Worm (Caenorhabditis elegans) whole organism, L4/young adult: ENCODE results near the gene snpc-3.1.
"Not testable (repeated sequence)": the region's sequence is repeated elsewhere in the genome, so short reads cannot be mapped to it uniquely, and the experiment has no call there.

Experiments
- W03F9.2 ChIP-seq: fragments of 150-350 bp; optimal IDR thresholded peaks from 2 replicates; lab custom pipeline; 2014; ENCODE audit warnings: missing biosample characterization, missing genetic modification characterization
- dao-5 ChIP-seq: sonication (generic microtip); optimal IDR thresholded peaks from 2 replicates; lab custom pipeline; 2016; ENCODE audit warnings: missing genotype, missing genetic modification characterization, moderate library complexity, missing compliant biosample characterization
- him-1 ChIP-seq: sonication (generic microtip); optimal IDR thresholded peaks from 2 replicates; lab custom pipeline; 2016; ENCODE audit warnings: missing genotype, missing genetic modification reagents, missing genetic modification characterization, missing compliant biosample characterization

The snpc-3.1 gene

ce11 chrIV:5492196-5492595 lies 6.1 kb upstream of the snpc-3.1 start:
- no peak for TF ChIP-seq him-1 (tag; lab: Kevin White, UChicago)
- no peak for TF ChIP-seq dao-5 (tag; lab: Kevin White, UChicago)
- no peak for TF ChIP-seq W03F9.2 (tag; lab: Kevin White, UChicago)

- not testable (repeated sequence) for TF ChIP-seq W03F9.2, him-1, dao-5 (tag; lab: Kevin White, UChicago)
These were observed 5.0 kb upstream of the snpc-3.1 start, which contains the start of gene B0273.115 for ce11 chrIV:5491054-5491453. B0273.115 (minus strand) TSS chrIV:5491154.

- TF ChIP-seq W03F9.2 (tag; lab: Kevin White, UChicago) = no peak
- TF ChIP-seq him-1 (tag; lab: Kevin White, UChicago) = no peak
- no peak for TF ChIP-seq dao-5 (tag; lab: Kevin White, UChicago)
These were observed 3.3 kb downstream of the snpc-3.1 start, which contains the start of gene T11F8.5 for ce11 chrIV:5482723-5483122. T11F8.5 (plus strand) TSS chrIV:5483023.

ce11 chrIV:5482231-5482630 lies 3.8 kb downstream of the snpc-3.1 start, which contains the start of gene T11F8.12:
T11F8.12 (minus strand) TSS chrIV:5482331.
- no peak for TF ChIP-seq W03F9.2 (tag; lab: Kevin White, UChicago)
- TF ChIP-seq dao-5 (tag; lab: Kevin White, UChicago) = no peak
- TF ChIP-seq him-1 (tag; lab: Kevin White, UChicago) = no peak

- no peak for TF ChIP-seq him-1 (tag; lab: Kevin White, UChicago)
- TF ChIP-seq dao-5 (tag; lab: Kevin White, UChicago) = no peak
- no peak for TF ChIP-seq W03F9.2 (tag; lab: Kevin White, UChicago)
These were observed 6.8 kb downstream of the snpc-3.1 start, which contains the start of gene T11F8.1 for ce11 chrIV:5479289-5479688. T11F8.1 (plus strand) TSS chrIV:5479589.

- no peak for TF ChIP-seq him-1 (tag; lab: Kevin White, UChicago)
- TF ChIP-seq W03F9.2 (tag; lab: Kevin White, UChicago) = no peak
- TF ChIP-seq dao-5 (tag; lab: Kevin White, UChicago) = no peak
These were observed 9.6 kb downstream of the snpc-3.1 start, which contains the start of gene T11F8.4 for ce11 chrIV:5476468-5476867. T11F8.4 (minus strand) TSS chrIV:5476568.

ce11 chrIV:5473098-5473497 lies 13.0 kb downstream of the snpc-3.1 start:
- TF ChIP-seq dao-5 (tag; lab: Kevin White, UChicago) (no peak), him-1 (tag; lab: Kevin White, UChicago) (no peak), W03F9.2 (tag; lab: Kevin White, UChicago) (no peak)

- TF ChIP-seq him-1 (tag; lab: Kevin White, UChicago) (no peak), W03F9.2 (tag; lab: Kevin White, UChicago) (no peak), dao-5 (tag; lab: Kevin White, UChicago) (no peak)
These were observed 16.3 kb downstream of the snpc-3.1 start, which contains the start of gene rme-2 for ce11 chrIV:5469739-5470138. rme-2 (plus strand) TSS chrIV:5470026.

ce11 chrIV:5464403-5464802 lies 21.7 kb downstream of the snpc-3.1 start, which contains the start of gene Y52D5A.2:
Y52D5A.2 (minus strand) TSS chrIV:5464503.
- TF ChIP-seq him-1, dao-5, W03F9.2 (tag; lab: Kevin White, UChicago): not testable (repeated sequence)

- no peak for TF ChIP-seq him-1 (tag; lab: Kevin White, UChicago)
- no peak for TF ChIP-seq dao-5 (tag; lab: Kevin White, UChicago)
- TF ChIP-seq W03F9.2 (tag; lab: Kevin White, UChicago) = no peak
These were observed 23.2 kb downstream of the snpc-3.1 start for ce11 chrIV:5462820-5463219.

ce11 chrIV:5455999-5456398 lies 30.1 kb downstream of the snpc-3.1 start, which contains the start of gene Y4C6A.3:
Y4C6A.3 (minus strand) TSS chrIV:5456099.
- not testable (repeated sequence) for TF ChIP-seq W03F9.2, dao-5, him-1 (tag; lab: Kevin White, UChicago)

ce11 chrIV:5452667-5453066 lies 33.4 kb downstream of the snpc-3.1 start, which contains the start of gene Y4C6A.4:
Y4C6A.4 (plus strand) TSS chrIV:5452967.
- TF ChIP-seq W03F9.2 (tag; lab: Kevin White, UChicago) (no peak), dao-5 (tag; lab: Kevin White, UChicago) (no peak), him-1 (tag; lab: Kevin White, UChicago) (no peak)

- no peak for TF ChIP-seq dao-5 (tag; lab: Kevin White, UChicago)
- TF ChIP-seq him-1 (tag; lab: Kevin White, UChicago) = no peak
- TF ChIP-seq W03F9.2 (tag; lab: Kevin White, UChicago) = no peak
These were observed 47.4 kb downstream of the snpc-3.1 start, which contains the start of gene mgl-3 for ce11 chrIV:5438705-5439104. mgl-3 (plus strand) TSS chrIV:5439005.
